Worm (Caenorhabditis elegans): Measurements from ENCODE around the gene H38K22.7.

ce11 chrIII:4356384-4356783, 34.9 kb downstream of the H38K22.7 start, which contains the start of gene mnp-1:
- TF ChIP-seq dao-5 (tag; optimal IDR thresholded peaks at IDR 0.05) (no peak), him-1 (tag; optimal IDR thresholded peaks at IDR 0.05) (no peak)

All from whole organism, L4/young adult.